Fruit fly (Drosophila melanogaster) whole organism, adult: ENCODE results near the gene CG34163.
"Not testable (repeated sequence)": the region's sequence is repeated elsewhere in the genome, so short reads cannot be mapped to it uniquely, and the experiment has no call there.

Experiments used
- CG11617 ChIP-seq: fragments of 200-800 bp; sonication (Bioruptor generic); optimal IDR thresholded peaks from 2 replicates; lab custom pipeline; 2017; ENCODE audit warnings: mild to moderate bottlenecking, missing biosample characterization, missing genetic modification reagents, missing genetic modification characterization
- CG14711 ChIP-seq: fragments of 200-800 bp; sonication (Bioruptor generic); optimal IDR thresholded peaks from 2 replicates; lab custom pipeline; 2018; ENCODE audit warnings: missing biosample characterization, mild to moderate bottlenecking, missing genetic modification characterization, moderate library complexity
- CG1620 ChIP-seq: fragments of 200-800 bp; sonication (Bioruptor generic); optimal IDR thresholded peaks from 2 replicates; lab custom pipeline; 2016; ENCODE audit warnings: missing biosample characterization, missing genetic modification characterization
- CG33017 ChIP-seq: fragments of 200-800 bp; sonication (Bioruptor generic); optimal IDR thresholded peaks from 2 replicates; lab custom pipeline; 2018; ENCODE audit warnings: missing biosample characterization, mild to moderate bottlenecking, missing genetic modification characterization, moderate library complexity
- CG5204 ChIP-seq: fragments of 200-800 bp; sonication (Bioruptor generic); optimal IDR thresholded peaks from 2 replicates; lab custom pipeline; 2016; ENCODE audit warnings: missing biosample characterization, missing genetic modification characterization
- CG7045 ChIP-seq: fragments of 200-800 bp; sonication (Bioruptor generic); optimal IDR thresholded peaks from 2 replicates; lab custom pipeline; 2017; ENCODE audit warnings: missing biosample characterization, mild to moderate bottlenecking, missing genetic modification characterization
- Crg-1 ChIP-seq: fragments of 200-800 bp; sonication (Bioruptor generic); optimal IDR thresholded peaks from 2 replicates; lab custom pipeline; 2016; ENCODE audit warnings: missing biosample characterization, missing genetic modification characterization
- Hr96 ChIP-seq: fragments of 200-800 bp; sonication (Bioruptor generic); optimal IDR thresholded peaks from 2 replicates; lab custom pipeline; 2016; ENCODE audit warnings: missing biosample characterization, missing genetic modification characterization
- bab1 ChIP-seq: fragments of 200-800 bp; sonication (Bioruptor generic); optimal IDR thresholded peaks from 3 replicates; lab custom pipeline; 2019; ENCODE audit warnings: missing biosample characterization, mild to moderate bottlenecking, missing genetic modification characterization, moderate library complexity
- cic ChIP-seq: fragments of 200-800 bp; sonication (Bioruptor generic); optimal IDR thresholded peaks from 2 replicates; lab custom pipeline; 2017; ENCODE audit warnings: missing biosample characterization, mild to moderate bottlenecking, missing genetic modification characterization, moderate library complexity
- cnc ChIP-seq, 2 experiments: fragments of >200 bp; optimal IDR thresholded peaks; 2 replicates each; lab custom pipeline; 2017
- pad ChIP-seq: fragments of 200-800 bp; sonication (Bioruptor generic); optimal IDR thresholded peaks from 3 replicates; lab custom pipeline; 2017; ENCODE audit warnings: missing biosample characterization, missing genetic modification characterization, mild to moderate bottlenecking, moderate library complexity, missing genetic modification reagents
- tj ChIP-seq: fragments of 200-800 bp; sonication (Bioruptor generic); optimal IDR thresholded peaks from 3 replicates; lab custom pipeline; 2017; ENCODE audit warnings: missing biosample characterization, mild to moderate bottlenecking, missing genetic modification characterization, moderate library complexity

dm6 chr2L:11992602-11993001, 4.5 kb downstream of the CG34163 start, which contains the start of gene Ada1-2:
- not testable (repeated sequence) for TF ChIP-seq pad; CG5204; cnc (optimal IDR thresholded peaks at IDR 0.05; lab: Kevin White, UChicago); Crg-1 (GFP tag; lab: Kevin White, UChicago); cic (GFP tag; lab: Kevin White, UChicago); CG7045; bab1 (GFP tag; lab: Kevin White, UChicago); CG1620; CG14711 (tag; lab: Kevin White, UChicago); tj (GFP tag; lab: Kevin White, UChicago); Hr96 (GFP tag; lab: Kevin White, UChicago); CG33017 (tag; lab: Kevin White, UChicago); CG11617 (GFP tag; lab: Kevin White, UChicago)
